Fruit fly (Drosophila melanogaster): Measurements from ENCODE around the gene CG15056.
A peak's percentile ranks its signal among the peaks of the same experiment; 100 is the strongest.

DNA sequence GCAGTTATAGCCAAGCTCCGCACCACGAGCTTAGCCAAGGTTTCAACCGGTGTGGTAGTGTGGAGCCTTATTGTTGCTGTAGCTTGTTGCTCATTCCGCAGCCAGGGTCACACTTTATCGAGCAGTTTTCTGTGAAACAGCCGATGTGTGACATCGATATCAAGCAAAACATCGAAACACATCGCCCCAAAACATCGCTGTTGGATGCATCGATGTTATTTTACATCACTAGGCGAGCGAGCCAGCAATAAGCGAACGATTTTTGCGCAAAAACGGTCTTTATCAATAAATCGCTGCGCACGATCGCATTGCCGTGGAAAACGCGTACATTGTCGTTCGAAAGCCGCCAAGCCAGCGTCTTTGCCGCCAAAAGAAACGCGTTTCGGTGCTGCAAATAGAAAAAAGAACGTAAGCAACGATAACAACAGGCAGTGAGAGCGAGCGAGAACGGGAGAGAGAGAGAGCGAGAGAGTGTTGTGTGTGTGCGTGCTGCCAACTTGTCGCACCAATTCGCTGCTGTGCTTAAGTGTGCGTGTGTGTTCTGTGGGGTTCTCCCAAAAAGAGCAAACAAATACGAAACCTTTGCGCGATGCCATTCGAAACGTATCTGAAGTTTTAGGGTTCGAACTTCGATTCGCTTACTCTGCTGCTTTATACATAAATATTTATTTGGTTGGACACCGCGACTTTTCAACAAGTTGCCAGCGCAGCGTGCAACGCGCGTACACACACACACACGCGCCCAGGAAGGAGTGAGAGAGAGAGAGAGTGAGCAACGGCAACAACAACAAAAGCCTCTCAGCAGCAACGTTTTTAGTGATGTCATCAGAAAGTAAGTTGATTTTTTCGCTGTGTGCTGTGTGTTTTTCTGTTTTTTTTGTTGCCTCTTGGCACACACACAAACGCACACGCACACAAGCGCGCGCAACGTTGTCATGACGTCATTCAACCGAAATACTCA, 44.2 kb upstream of the CG15056 start:
- TF ChIP-seq CG10274 (GFP tag; optimal IDR thresholded peaks at IDR 0.05) (no peak), Dfd (GFP tag; optimal IDR thresholded peaks at IDR 0.05) (no peak), CG11093 (GFP tag; IDR thresholded peaks at IDR 0.05) (no peak), hb (GFP tag; IDR thresholded peaks at IDR 0.05; ENCODE audit: partially characterized antibody) (peak; percentile 98), MESR4 (GFP tag; optimal IDR thresholded peaks at IDR 0.05) (peak; percentile 80), disco-r (GFP tag; optimal IDR thresholded peaks at IDR 0.05) (no peak), pfk (GFP tag; optimal IDR thresholded peaks at IDR 0.05) (peak; percentile 16), sna (GFP tag; IDR thresholded peaks at IDR 0.05; ENCODE audit: partially characterized antibody) (peak; percentile 98), CG13287 (GFP tag; IDR thresholded peaks at IDR 0.05; ENCODE audit: partially characterized antibody) (peak; percentile 99), CG18011 (GFP tag; optimal IDR thresholded peaks at IDR 0.05) (no peak), D19A (tag; optimal IDR thresholded peaks at IDR 0.05) (no peak), danr (GFP tag; IDR thresholded peaks at IDR 0.05) (no peak)
